Worm (Caenorhabditis elegans) whole organism, L4 larva: ENCODE data around the gene F25B3.5.

Source experiments
- F37D6.2 ChIP-seq: sonication (generic microtip); optimal IDR thresholded peaks from 2 replicates; lab custom pipeline; 2016; ENCODE audit warnings: mild to moderate bottlenecking, missing genetic modification characterization, missing compliant biosample characterization
- F44E2.7 ChIP-seq: fragments of 200-800 bp; sonication (Bioruptor generic); IDR thresholded peaks from 2 replicates; pipeline ENCODE4 v2.1.2; 2022; ENCODE audit warnings: missing genetic modification characterization, missing compliant biosample characterization
- T20F7.1 ChIP-seq: fragments of 200-800 bp; sonication (Bioruptor generic); optimal IDR thresholded peaks from 2 replicates; lab custom pipeline; 2018; ENCODE audit warnings: mild to moderate bottlenecking, missing genetic modification characterization, missing compliant biosample characterization
- T26A8.4 ChIP-seq: fragments of 200-800 bp; sonication (Bioruptor generic); IDR thresholded peaks from 2 replicates; pipeline ENCODE4 v1.3.6; 2022; ENCODE audit warnings: missing genetic modification characterization, missing compliant biosample characterization
- ZK337.2 ChIP-seq: fragments of 200-800 bp; sonication (Bioruptor generic); IDR thresholded peaks from 2 replicates; pipeline ENCODE4 v1.3.6; 2022; ENCODE audit warnings: missing genetic modification reagents, missing genetic modification characterization, missing compliant biosample characterization
- ZK546.5 ChIP-seq, 2 experiments: sonication (generic microtip); optimal IDR thresholded peaks; 2 replicates each; lab custom pipeline; 2017; ENCODE audit warnings: missing biosample characterization in 2 of 2, missing genetic modification characterization in 2 of 2
- aha-1 ChIP-seq: fragments of 150-350 bp; peaks from one replicate; lab custom pipeline; 2014; ENCODE audit warnings: missing biosample characterization, missing genetic modification characterization
- ama-1 ChIP-seq: fragments of 150-350 bp; optimal IDR thresholded peaks from 2 replicates; lab custom pipeline; 2014; ENCODE audit warnings: inconsistent platforms, mixed read lengths
- arid-1 ChIP-seq: fragments of 200-800 bp; sonication (Bioruptor generic); conservative IDR thresholded peaks from 2 replicates; pipeline ENCODE4 v1.3.6; 2022; ENCODE audit warnings: missing genetic modification reagents, missing genetic modification characterization, missing compliant biosample characterization
- ceh-20 ChIP-seq: fragments of 200-800 bp; sonication (Bioruptor generic); IDR thresholded peaks from 2 replicates; pipeline ENCODE4 v1.3.6; 2022; ENCODE audit warnings: missing genetic modification reagents, missing genetic modification characterization, missing compliant biosample characterization
- ceh-32 ChIP-seq: sonication (generic microtip); optimal IDR thresholded peaks from 2 replicates; lab custom pipeline; 2016; ENCODE audit warnings: mild to moderate bottlenecking, missing genetic modification characterization, missing compliant biosample characterization; ENCODE audit not compliant: poor library complexity
- ceh-62 ChIP-seq: sonication (generic microtip); optimal IDR thresholded peaks from 2 replicates; lab custom pipeline; 2017; ENCODE audit warnings: missing biosample characterization, missing genetic modification characterization
- cey-2 ChIP-seq: sonication (generic microtip); optimal IDR thresholded peaks from 3 replicates; lab custom pipeline; 2017; ENCODE audit warnings: missing genetic modification characterization, mild to moderate bottlenecking, missing compliant biosample characterization, antibody characterized with exemption, borderline replicate concordance; ENCODE audit not compliant: insufficient read depth
- daf-16 ChIP-seq, 3 experiments: sonication (generic microtip); optimal IDR thresholded peaks; 2 replicates each; lab custom pipeline; 2016 to 2017; ENCODE audit warnings: missing genetic modification characterization in 3 of 3, missing genetic modification reagents in 3 of 3, mild to moderate bottlenecking in 2 of 3, missing compliant biosample characterization in 2 of 3, missing biosample characterization in 1 of 3, moderate library complexity in 1 of 3
- daf-8 ChIP-seq: fragments of 200-800 bp; sonication (Bioruptor generic); IDR thresholded peaks from 2 replicates; pipeline ENCODE4 v1.3.6; 2022; ENCODE audit warnings: missing genetic modification characterization, missing compliant biosample characterization
- dmd-6 ChIP-seq: fragments of 200-800 bp; sonication (Bioruptor generic); IDR thresholded peaks from 2 replicates; pipeline ENCODE4 v1.3.6; 2022; ENCODE audit warnings: missing genetic modification reagents, missing genetic modification characterization, missing compliant biosample characterization
- dmd-9 ChIP-seq: fragments of 200-800 bp; sonication (Bioruptor generic); IDR thresholded peaks from 2 replicates; pipeline ENCODE4 v1.3.6; 2022; ENCODE audit warnings: missing genetic modification reagents, missing genetic modification characterization, missing compliant biosample characterization
- dpl-1 ChIP-seq: fragments of 150-350 bp; optimal IDR thresholded peaks from 2 replicates; lab custom pipeline; 2014; ENCODE audit warnings: missing biosample characterization, missing genetic modification reagents, missing genetic modification characterization
- dve-1 ChIP-seq: sonication (generic microtip); optimal IDR thresholded peaks from 2 replicates; lab custom pipeline; 2017; ENCODE audit warnings: antibody characterized with exemption, mild to moderate bottlenecking, missing genetic modification characterization, missing compliant biosample characterization; ENCODE audit not compliant: insufficient read depth
- egl-43 ChIP-seq: fragments of 200-800 bp; sonication (Bioruptor generic); IDR thresholded peaks from 2 replicates; pipeline ENCODE4 v1.3.6; 2022; ENCODE audit warnings: missing genetic modification reagents, missing genetic modification characterization, missing compliant biosample characterization
- hif-1 ChIP-seq, 2 experiments: sonication (generic microtip); optimal IDR thresholded peaks; 2 replicates each; lab custom pipeline; 2016 to 2017; ENCODE audit warnings: missing compliant biosample characterization in 2 of 2, missing genetic modification characterization in 2 of 2, missing genetic modification reagents in 2 of 2, missing genotype in 2 of 2, mild to moderate bottlenecking in 1 of 2
- hlh-11 ChIP-seq: fragments of 200-800 bp; sonication (Bioruptor generic); optimal IDR thresholded peaks from 2 replicates; lab custom pipeline; 2018; ENCODE audit warnings: mild to moderate bottlenecking, missing genetic modification characterization, missing compliant biosample characterization
- hlh-30 ChIP-seq: sonication (generic microtip); optimal IDR thresholded peaks from 2 replicates; lab custom pipeline; 2017; ENCODE audit warnings: antibody characterized with exemption, mild to moderate bottlenecking, missing genetic modification characterization, missing compliant biosample characterization; ENCODE audit not compliant: insufficient read depth
- hmg-1.1 ChIP-seq: fragments of 200-800 bp; sonication (Bioruptor generic); IDR thresholded peaks from 2 replicates; pipeline ENCODE4 v1.3.6; 2022; ENCODE audit warnings: missing genetic modification reagents, missing genetic modification characterization, missing compliant biosample characterization
- jun-1 ChIP-seq: fragments of 150-350 bp; optimal IDR thresholded peaks from 2 replicates; lab custom pipeline; 2014; ENCODE audit warnings: missing biosample characterization, missing genetic modification reagents, missing genetic modification characterization
- lin-13 ChIP-seq: fragments of 150-350 bp; optimal IDR thresholded peaks from 2 replicates; lab custom pipeline; 2014; ENCODE audit warnings: missing biosample characterization, missing genetic modification reagents, missing genetic modification characterization
- lin-38 ChIP-seq: fragments of 200-800 bp; sonication (Bioruptor generic); IDR thresholded peaks from 2 replicates; pipeline ENCODE4 v1.3.6; 2022; ENCODE audit warnings: missing genetic modification reagents, missing genetic modification characterization, missing compliant biosample characterization
- lir-3 ChIP-seq: sonication (generic microtip); optimal IDR thresholded peaks from 2 replicates; lab custom pipeline; 2016; ENCODE audit warnings: mild to moderate bottlenecking, missing genetic modification characterization, missing compliant biosample characterization
- lsy-2 ChIP-seq, 2 experiments: fragments of 150-350 bp in 1 of 2; sonication (generic microtip) in 1 of 2; optimal IDR thresholded peaks; 2 replicates each; lab custom pipeline; 2014 to 2017; ENCODE audit warnings: missing biosample characterization in 2 of 2, missing genetic modification characterization in 2 of 2
- mdl-1 ChIP-seq, 2 experiments: fragments of 150-350 bp in 1 of 2; sonication (generic microtip) in 1 of 2; optimal IDR thresholded peaks; 2 replicates each; lab custom pipeline; 2014 to 2017; ENCODE audit warnings: missing biosample characterization in 2 of 2, missing genetic modification characterization in 2 of 2
- mep-1 ChIP-seq: fragments of 150-350 bp; sonication (generic microtip); optimal IDR thresholded peaks from 3 replicates; lab custom pipeline; 2014; ENCODE audit warnings: missing biosample characterization, missing genetic modification characterization
- mes-2 ChIP-seq: sonication (generic microtip); optimal IDR thresholded peaks from 2 replicates; lab custom pipeline; 2016; ENCODE audit warnings: missing genotype, mild to moderate bottlenecking, missing genetic modification characterization, missing compliant biosample characterization; ENCODE audit not compliant: poor library complexity, severe bottlenecking
- mxl-3 ChIP-seq: fragments of 200-800 bp; sonication (Bioruptor generic); optimal IDR thresholded peaks from 2 replicates; lab custom pipeline; 2018; ENCODE audit warnings: mild to moderate bottlenecking, missing genetic modification characterization, missing compliant biosample characterization
- nhr-102 ChIP-seq: sonication (generic microtip); optimal IDR thresholded peaks from 2 replicates; lab custom pipeline; 2016; ENCODE audit warnings: mild to moderate bottlenecking, missing genetic modification characterization, moderate library complexity, missing compliant biosample characterization
- nhr-11 ChIP-seq: fragments of 150-350 bp; optimal IDR thresholded peaks from 2 replicates; lab custom pipeline; 2014; ENCODE audit warnings: missing biosample characterization, missing genetic modification characterization
- nhr-237 ChIP-seq: sonication (generic microtip); optimal IDR thresholded peaks from 2 replicates; lab custom pipeline; 2017; ENCODE audit warnings: missing biosample characterization, missing genetic modification characterization
- nhr-42 ChIP-seq: fragments of 200-800 bp; sonication (Bioruptor generic); IDR thresholded peaks from 2 replicates; pipeline ENCODE4 v1.3.6; 2022; ENCODE audit warnings: missing genetic modification characterization, missing compliant biosample characterization
- nhr-48 ChIP-seq: sonication (generic microtip); optimal IDR thresholded peaks from 2 replicates; lab custom pipeline; 2016; ENCODE audit warnings: mild to moderate bottlenecking, missing genetic modification characterization, missing compliant biosample characterization
- nhr-76 ChIP-seq: fragments of 150-350 bp; optimal IDR thresholded peaks from 2 replicates; lab custom pipeline; 2014; ENCODE audit warnings: missing biosample characterization, missing genetic modification characterization
- rbr-2 ChIP-seq: sonication (generic microtip); optimal IDR thresholded peaks from 2 replicates; lab custom pipeline; 2016; ENCODE audit warnings: missing genotype, missing genetic modification characterization, missing compliant biosample characterization
- set-16 ChIP-seq: fragments of 200-800 bp; sonication (Bioruptor generic); IDR thresholded peaks from 2 replicates; pipeline ENCODE4 v1.3.6; 2022; ENCODE audit warnings: missing genetic modification reagents, missing genetic modification characterization, missing compliant biosample characterization
- snpc-1.2 ChIP-seq: fragments of 200-800 bp; sonication (Bioruptor generic); IDR thresholded peaks from 2 replicates; pipeline ENCODE4 v1.3.6; 2022; ENCODE audit warnings: missing genetic modification reagents, missing genetic modification characterization, missing compliant biosample characterization
- tag-97 ChIP-seq: fragments of 200-800 bp; sonication (Bioruptor generic); IDR thresholded peaks from 2 replicates; pipeline ENCODE4 v1.3.6; 2022; ENCODE audit warnings: missing genetic modification characterization, missing compliant biosample characterization
- tra-1 ChIP-seq: fragments of 200-800 bp; sonication (Bioruptor generic); IDR thresholded peaks from 2 replicates; pipeline ENCODE4 v1.3.6; 2022; ENCODE audit warnings: missing genetic modification reagents, missing genetic modification characterization, missing compliant biosample characterization
- unc-62 ChIP-seq, 3 experiments: fragments of 150-350 bp in 1 of 3; sonication (generic microtip); optimal IDR thresholded peaks in 2 of 3; peaks in 1 of 3; 1 replicate in 1 of 3; 2 replicates in 2 of 3; lab custom pipeline; 2014 to 2017; ENCODE audit warnings: missing biosample characterization in 3 of 3, missing genetic modification characterization in 3 of 3, missing genetic modification reagents in 3 of 3, missing genotype in 1 of 3
- zfp-2 ChIP-seq: sonication (generic microtip); optimal IDR thresholded peaks from 2 replicates; lab custom pipeline; 2016; ENCODE audit warnings: mild to moderate bottlenecking, missing genetic modification characterization, missing compliant biosample characterization
- zip-2 ChIP-seq: fragments of 150-350 bp; optimal IDR thresholded peaks from 2 replicates; lab custom pipeline; 2014; ENCODE audit warnings: missing biosample characterization, missing genetic modification characterization
- ztf-7 ChIP-seq: fragments of 150-350 bp; optimal IDR thresholded peaks from 2 replicates; lab custom pipeline; 2014; ENCODE audit warnings: missing biosample characterization, missing genetic modification characterization

The F25B3.5 gene

DNA sequence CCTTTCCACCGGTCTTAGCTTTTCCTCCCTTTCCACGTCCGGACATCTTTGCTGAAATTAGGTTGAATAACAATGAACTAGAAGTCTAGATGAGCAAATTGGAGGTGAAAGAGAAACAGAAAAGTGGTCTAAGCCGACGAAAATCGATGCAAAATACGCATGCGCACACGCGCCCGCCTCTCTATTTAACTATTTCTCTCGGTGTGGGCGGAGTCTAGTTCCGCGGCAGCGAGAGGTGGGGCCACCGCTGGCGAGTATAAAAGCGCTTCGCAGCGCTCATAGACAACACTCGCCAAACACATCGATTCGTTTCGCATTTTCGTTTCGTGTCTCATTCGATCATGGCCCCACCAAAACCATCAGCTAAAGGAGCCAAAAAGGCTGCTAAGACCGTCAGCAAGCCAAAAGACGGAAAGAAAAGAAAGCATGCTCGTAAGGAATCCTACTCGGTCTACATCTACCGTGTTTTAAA lies 24.8 kb downstream of the F25B3.5 start, which contains the start of the genes his-35 and his-41:
his-35 (minus strand) TSS at position 51 of the 472 bp plus-strand sequence.
his-41 (plus strand) TSS at position 299 of the 472 bp plus-strand sequence.
- TF ChIP-seq hlh-30 (tag; lab: Kevin White, UChicago) (peak; percentile 4), egl-43 (GFP tag; lab: Robert Waterston, UW) (peak; percentile 57; the same call in 1 of the 2 replicates), aha-1 (peak; percentile 96), set-16 (peak; percentile 24; the same call in 1 of the 2 replicates), T20F7.1 (GFP tag; lab: Kevin White, UChicago) (no peak), mep-1 (tag; lab: Kevin White, UChicago) (peak; percentile 2), ama-1 (peak; percentile 85), unc-62 (GFP tag; optimal IDR thresholded peaks at IDR 0.05 in 1 of 2; lab: Kevin White, UChicago) (peak in 1 of 2 experiments; percentile 81), unc-62 (tag; optimal IDR thresholded peaks at IDR 0.05; lab: Kevin White, UChicago) (no peak), nhr-237 (tag; lab: Kevin White, UChicago) (no peak), T26A8.4 (GFP tag; lab: Robert Waterston, UW) (no peak; the same call in 1 of the 2 replicates), nhr-48 (tag; lab: Kevin White, UChicago) (peak; percentile 20), ceh-20 (GFP tag; lab: Robert Waterston, UW) (no peak), dpl-1 (GFP tag; lab: Kevin White, UChicago) (peak; percentile 27), hlh-11 (tag; lab: Kevin White, UChicago) (peak; percentile 59), nhr-42 (GFP tag; lab: Robert Waterston, UW) (0 out of 2 replicates have a peak, but pooled peaks have one; percentile 27), mdl-1 (tag; optimal IDR thresholded peaks at IDR 0.05; lab: Kevin White, UChicago) (peak in 1 of 2 experiments; percentile 11), nhr-102 (tag; lab: Kevin White, UChicago) (peak; percentile 44), zfp-2 (tag; lab: Kevin White, UChicago) (no peak), mes-2 (tag; lab: Kevin White, UChicago) (peak; percentile 42), snpc-1.2 (GFP tag; lab: Robert Waterston, UW) (no peak), cey-2 (tag; lab: Kevin White, UChicago) (no peak), ZK337.2 (GFP tag; lab: Robert Waterston, UW) (no peak), F44E2.7 (GFP tag; lab: Robert Waterston, UW) (no peak), jun-1 (no peak), arid-1 (GFP tag; lab: Robert Waterston, UW) (no peak), lsy-2 (tag; optimal IDR thresholded peaks at IDR 0.05; lab: Kevin White, UChicago) (peak in 1 of 2 experiments; percentile 46), ztf-7 (tag; lab: Kevin White, UChicago) (no peak), ceh-62 (tag; lab: Kevin White, UChicago) (no peak), dve-1 (tag; lab: Kevin White, UChicago) (no peak), lir-3 (no peak), rbr-2 (peak; percentile 37), ceh-32 (tag; lab: Kevin White, UChicago) (no peak), nhr-11 (tag; lab: Kevin White, UChicago) (peak; percentile 76), dmd-6 (GFP tag; lab: Robert Waterston, UW) (peak; percentile 27; the same call in 1 of the 2 replicates), F37D6.2 (tag; lab: Kevin White, UChicago) (peak; percentile 12), hif-1 (tag; optimal IDR thresholded peaks at IDR 0.05; lab: Kevin White, UChicago) (no peak), dmd-9 (no peak), mxl-3 (GFP tag; lab: Kevin White, UChicago) (peak; percentile 10), tra-1 (GFP tag; lab: Robert Waterston, UW) (0 out of 2 replicates have a peak, but pooled peaks have one; percentile 16), daf-16 (GFP tag; optimal IDR thresholded peaks at IDR 0.05; lab: Kevin White, UChicago) (no peak), daf-16 (tag; optimal IDR thresholded peaks at IDR 0.05; lab: Kevin White, UChicago) (no peak), zip-2 (tag; lab: Kevin White, UChicago) (no peak), tag-97 (GFP tag; lab: Robert Waterston, UW) (no peak), lin-13 (GFP tag; lab: Kevin White, UChicago) (no peak), ZK546.5 (tag; optimal IDR thresholded peaks at IDR 0.05; lab: Kevin White, UChicago) (no peak), lin-38 (GFP tag; lab: Robert Waterston, UW) (peak; percentile 61), daf-8 (GFP tag; lab: Robert Waterston, UW) (no peak), nhr-76 (tag; lab: Kevin White, UChicago) (no peak), hmg-1.1 (GFP tag; lab: Robert Waterston, UW) (0 out of 2 replicates have a peak, but pooled peaks have one; percentile 24)
